Worm (Caenorhabditis elegans) whole organism, L2 larva: ENCODE measurements around the gene trcs-2.

ENCODE experiments used
- C34F6.9 ChIP-seq: fragments of 150-350 bp; optimal IDR thresholded peaks from 2 replicates; lab custom pipeline; 2014; ENCODE audit warnings: missing biosample characterization, missing genetic modification characterization
- F13H6.1 ChIP-seq: sonication (generic microtip); optimal IDR thresholded peaks from 2 replicates; lab custom pipeline; 2016; ENCODE audit warnings: missing genetic modification characterization, missing compliant biosample characterization
- R02D3.7 ChIP-seq: fragments of 150-350 bp; optimal IDR thresholded peaks from 2 replicates; lab custom pipeline; 2014; ENCODE audit warnings: missing biosample characterization, missing genetic modification characterization
- Y55F3AM.14 ChIP-seq: fragments of 200-800 bp; sonication (Bioruptor generic); optimal IDR thresholded peaks from 2 replicates; lab custom pipeline; 2018; ENCODE audit warnings: mild to moderate bottlenecking, missing genetic modification characterization, missing compliant biosample characterization
- ZK546.5 ChIP-seq: sonication (generic microtip); optimal IDR thresholded peaks from 2 replicates; lab custom pipeline; 2017; ENCODE audit warnings: missing biosample characterization, missing genetic modification characterization
- alr-1 ChIP-seq: fragments of 150-350 bp; optimal IDR thresholded peaks from 2 replicates; lab custom pipeline; 2014; ENCODE audit warnings: missing biosample characterization, missing genetic modification characterization
- aly-2 ChIP-seq: fragments of 150-350 bp; optimal IDR thresholded peaks from 2 replicates; lab custom pipeline; 2014; ENCODE audit warnings: missing biosample characterization, missing genetic modification characterization
- ama-1 ChIP-seq: fragments of 150-350 bp; optimal IDR thresholded peaks from 2 replicates; lab custom pipeline; 2018; ENCODE audit warnings: inconsistent platforms
- blmp-1 ChIP-seq: sonication (generic microtip); optimal IDR thresholded peaks from 2 replicates; lab custom pipeline; 2017; ENCODE audit warnings: missing genetic modification characterization, mild to moderate bottlenecking, missing compliant biosample characterization, antibody characterized with exemption, moderate library complexity; ENCODE audit not compliant: insufficient read depth
- ceh-16 ChIP-seq: fragments of 150-350 bp; optimal IDR thresholded peaks from 2 replicates; lab custom pipeline; 2014; ENCODE audit warnings: missing biosample characterization, missing genetic modification characterization
- ceh-82 ChIP-seq: fragments of 150-350 bp; optimal IDR thresholded peaks from 2 replicates; lab custom pipeline; 2014; ENCODE audit warnings: missing biosample characterization, missing genetic modification characterization
- crh-2 ChIP-seq: sonication (generic microtip); optimal IDR thresholded peaks from 2 replicates; lab custom pipeline; 2017; ENCODE audit warnings: missing biosample characterization, missing genetic modification characterization
- dmd-4 ChIP-seq: sonication (generic microtip); optimal IDR thresholded peaks from 2 replicates; lab custom pipeline; 2017; ENCODE audit warnings: missing biosample characterization, missing genetic modification characterization
- egl-27 ChIP-seq: sonication (generic microtip); optimal IDR thresholded peaks from 3 replicates; lab custom pipeline; 2017; ENCODE audit warnings: missing biosample characterization, missing genetic modification reagents, missing genetic modification characterization
- elt-1 ChIP-seq: fragments of 150-350 bp; optimal IDR thresholded peaks from 2 replicates; lab custom pipeline; 2014; ENCODE audit warnings: missing biosample characterization, missing genetic modification characterization
- elt-3 ChIP-seq: sonication (generic microtip); optimal IDR thresholded peaks from 2 replicates; lab custom pipeline; 2017; ENCODE audit warnings: missing biosample characterization, missing genetic modification characterization
- fos-1 ChIP-seq: fragments of 150-350 bp; optimal IDR thresholded peaks from 2 replicates; lab custom pipeline; 2014; ENCODE audit warnings: missing biosample characterization, missing genetic modification characterization
- gmeb-1 ChIP-seq: fragments of 150-350 bp; optimal IDR thresholded peaks from 2 replicates; lab custom pipeline; 2014; ENCODE audit warnings: missing biosample characterization, missing genetic modification characterization
- lin-11 ChIP-seq: fragments of 150-350 bp; sonication (generic microtip); optimal IDR thresholded peaks from 2 replicates; lab custom pipeline; 2014; ENCODE audit warnings: missing biosample characterization, missing genetic modification characterization, inconsistent platforms, mixed read lengths
- lin-13 ChIP-seq: fragments of 150-350 bp; optimal IDR thresholded peaks from 2 replicates; lab custom pipeline; 2014; ENCODE audit warnings: missing biosample characterization, missing genetic modification reagents, missing genetic modification characterization
- lin-39 ChIP-seq: fragments of 150-350 bp; optimal IDR thresholded peaks from 2 replicates; lab custom pipeline; 2014; ENCODE audit warnings: missing biosample characterization, missing genetic modification reagents, missing genetic modification characterization
- lsy-2 ChIP-seq, 2 experiments: fragments of 150-350 bp in 1 of 2; sonication (generic microtip) in 1 of 2; optimal IDR thresholded peaks; 2 replicates each; lab custom pipeline; 2014 to 2017; ENCODE audit warnings: missing biosample characterization in 2 of 2, missing genetic modification characterization in 2 of 2
- mab-5 ChIP-seq: fragments of 150-350 bp; optimal IDR thresholded peaks from 2 replicates; lab custom pipeline; 2014; ENCODE audit warnings: missing biosample characterization, missing genetic modification characterization
- mbf-1 ChIP-seq: sonication (generic microtip); optimal IDR thresholded peaks from 2 replicates; lab custom pipeline; 2017; ENCODE audit warnings: missing biosample characterization, missing genetic modification characterization
- mdl-1 ChIP-seq, 2 experiments: fragments of 150-350 bp in 1 of 2; sonication (generic microtip) in 1 of 2; optimal IDR thresholded peaks; 2 replicates each; lab custom pipeline; 2017; ENCODE audit warnings: missing biosample characterization in 2 of 2, missing genetic modification characterization in 2 of 2
- nhr-10 ChIP-seq: sonication (generic microtip); optimal IDR thresholded peaks from 2 replicates; lab custom pipeline; 2017; ENCODE audit warnings: missing biosample characterization, missing genetic modification characterization
- nhr-11 ChIP-seq: fragments of 150-350 bp; optimal IDR thresholded peaks from 2 replicates; lab custom pipeline; 2014; ENCODE audit warnings: missing biosample characterization, missing genetic modification characterization
- nhr-12 ChIP-seq: fragments of 150-350 bp; optimal IDR thresholded peaks from 2 replicates; lab custom pipeline; 2014; ENCODE audit warnings: missing biosample characterization, missing genetic modification characterization
- nhr-129 ChIP-seq: fragments of 150-350 bp; optimal IDR thresholded peaks from 2 replicates; lab custom pipeline; 2014; ENCODE audit warnings: missing biosample characterization, missing genetic modification characterization
- nhr-21 ChIP-seq: fragments of 150-350 bp; optimal IDR thresholded peaks from 2 replicates; lab custom pipeline; 2014; ENCODE audit warnings: missing biosample characterization, missing genetic modification characterization
- nhr-23 ChIP-seq: fragments of 150-350 bp; optimal IDR thresholded peaks from 2 replicates; lab custom pipeline; 2014; ENCODE audit warnings: missing biosample characterization, missing genetic modification reagents, missing genetic modification characterization
- nhr-237 ChIP-seq: fragments of 150-350 bp; optimal IDR thresholded peaks from 2 replicates; lab custom pipeline; 2014; ENCODE audit warnings: missing biosample characterization, missing genetic modification characterization
- nhr-25 ChIP-seq: fragments of 150-350 bp; sonication (generic microtip); optimal IDR thresholded peaks from 3 replicates; lab custom pipeline; 2014; ENCODE audit warnings: missing biosample characterization, missing genetic modification characterization
- nhr-6 ChIP-seq: fragments of 150-350 bp; optimal IDR thresholded peaks from 2 replicates; lab custom pipeline; 2014; ENCODE audit warnings: missing biosample characterization, missing genetic modification characterization
- nhr-77 ChIP-seq: fragments of 150-350 bp; optimal IDR thresholded peaks from 2 replicates; lab custom pipeline; 2014; ENCODE audit warnings: missing biosample characterization, missing genetic modification characterization
- peb-1 ChIP-seq: fragments of 150-350 bp; optimal IDR thresholded peaks from 2 replicates; lab custom pipeline; 2014; ENCODE audit warnings: missing biosample characterization, missing genetic modification characterization
- sem-4 ChIP-seq: fragments of 150-350 bp; optimal IDR thresholded peaks from 2 replicates; lab custom pipeline; 2014; ENCODE audit warnings: missing biosample characterization, missing genetic modification reagents, missing genetic modification characterization
- skn-1 ChIP-seq: sonication (generic microtip); optimal IDR thresholded peaks from 2 replicates; lab custom pipeline; 2017; ENCODE audit warnings: missing biosample characterization, missing genetic modification characterization
- sma-3 ChIP-seq: sonication (generic microtip); optimal IDR thresholded peaks from 2 replicates; lab custom pipeline; 2016; ENCODE audit warnings: missing genetic modification reagents, missing genetic modification characterization, missing compliant biosample characterization
- sma-9 ChIP-seq, 2 experiments: fragments of 150-350 bp in 1 of 2; sonication (generic microtip) in 1 of 2; optimal IDR thresholded peaks; 2 replicates each; lab custom pipeline; 2014 to 2016; ENCODE audit warnings: missing genetic modification characterization in 2 of 2, mild to moderate bottlenecking in 1 of 2, missing biosample characterization in 1 of 2, missing compliant biosample characterization in 1 of 2, missing genetic modification reagents in 1 of 2, moderate library complexity in 1 of 2
- snpc-4 ChIP-seq: fragments of 150-350 bp; optimal IDR thresholded peaks from 2 replicates; lab custom pipeline; 2014; ENCODE audit warnings: missing biosample characterization, missing genetic modification characterization
- unc-39 ChIP-seq: fragments of 150-350 bp; optimal IDR thresholded peaks from 2 replicates; lab custom pipeline; 2014; ENCODE audit warnings: missing biosample characterization, missing genetic modification characterization
- unc-55 ChIP-seq: fragments of 150-350 bp; sonication (generic microtip); optimal IDR thresholded peaks from 3 replicates; lab custom pipeline; 2014; ENCODE audit warnings: missing biosample characterization, missing genetic modification reagents, missing genetic modification characterization
- unc-62 ChIP-seq: fragments of 150-350 bp; optimal IDR thresholded peaks from 2 replicates; lab custom pipeline; 2014; ENCODE audit warnings: missing biosample characterization, missing genetic modification reagents, missing genetic modification characterization
- zag-1 ChIP-seq: fragments of 150-350 bp; optimal IDR thresholded peaks from 2 replicates; lab custom pipeline; 2014; ENCODE audit warnings: missing biosample characterization, missing genetic modification characterization
- ztf-1 ChIP-seq: fragments of 200-800 bp; sonication (Bioruptor generic); conservative IDR thresholded peaks from 2 replicates; pipeline ENCODE4 v1.3.6; 2022; ENCODE audit warnings: missing genetic modification characterization, missing compliant biosample characterization
- ztf-11 ChIP-seq: sonication (generic microtip); optimal IDR thresholded peaks from 2 replicates; lab custom pipeline; 2017; ENCODE audit warnings: missing biosample characterization, missing genetic modification characterization
- ztf-4 ChIP-seq: fragments of 150-350 bp; optimal IDR thresholded peaks from 2 replicates; lab custom pipeline; 2014; ENCODE audit warnings: missing biosample characterization, missing genetic modification characterization

trcs-2 gene

DNA sequence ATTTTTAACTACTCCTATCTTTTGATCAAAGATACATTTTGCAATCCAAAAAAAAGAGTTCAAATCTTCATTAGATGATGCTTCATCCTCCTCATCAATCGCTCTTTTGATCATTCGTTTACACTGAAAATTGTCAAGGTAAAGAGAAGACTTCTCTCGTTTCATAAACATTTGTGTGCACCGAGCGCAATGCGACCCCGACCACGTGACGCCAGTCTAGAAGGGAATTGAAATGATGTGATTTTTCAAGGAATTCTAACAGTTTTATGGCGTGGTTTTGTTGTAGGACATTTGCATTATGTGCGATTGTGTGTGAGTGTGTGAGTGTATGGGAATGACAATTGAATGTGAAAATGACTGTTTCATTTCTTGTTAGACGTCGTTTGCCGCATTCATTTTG, 19.0 kb downstream of the trcs-2 start:
- TF ChIP-seq egl-27 (no peak), nhr-77 (tag; lab: Kevin White, UChicago) (no peak), nhr-129 (tag; lab: Kevin White, UChicago) (peak; percentile 70), sma-3 (GFP tag; lab: Kevin White, UChicago) (no peak), F13H6.1 (tag; lab: Kevin White, UChicago) (peak; percentile 62), elt-3 (no peak), mbf-1 (tag; lab: Kevin White, UChicago) (no peak), nhr-10 (tag; lab: Kevin White, UChicago) (no peak), mab-5 (tag; lab: Kevin White, UChicago) (no peak), alr-1 (tag; lab: Kevin White, UChicago) (no peak), crh-2 (tag; lab: Kevin White, UChicago) (no peak), ama-1 (lab: Kevin White, UChicago) (peak; percentile 28), Y55F3AM.14 (no peak), nhr-25 (tag; lab: Kevin White, UChicago) (no peak), zag-1 (tag; lab: Kevin White, UChicago) (no peak), unc-62 (no peak), snpc-4 (tag; lab: Kevin White, UChicago) (no peak), nhr-21 (tag; lab: Kevin White, UChicago) (no peak), unc-55 (GFP tag; lab: Kevin White, UChicago) (no peak), lin-13 (GFP tag; lab: Kevin White, UChicago) (peak; percentile 1), sma-9 (GFP tag; optimal IDR thresholded peaks at IDR 0.05; lab: Kevin White, UChicago) (peak; percentile 97), sma-9 (tag; optimal IDR thresholded peaks at IDR 0.05; lab: Kevin White, UChicago) (no peak), lsy-2 (tag; optimal IDR thresholded peaks at IDR 0.05; lab: Kevin White, UChicago) (peak in 1 of 2 experiments; percentile 48), R02D3.7 (tag; lab: Kevin White, UChicago) (no peak), blmp-1 (tag; lab: Kevin White, UChicago) (no peak), nhr-23 (tag; lab: Kevin White, UChicago) (no peak), skn-1 (tag; lab: Kevin White, UChicago) (no peak), aly-2 (no peak), sem-4 (no peak), nhr-6 (peak; percentile 29), mdl-1 (tag; optimal IDR thresholded peaks at IDR 0.05; lab: Kevin White, UChicago) (peak in 1 of 2 experiments; percentile 74), fos-1 (tag; lab: Kevin White, UChicago) (peak; percentile 42), ztf-1 (GFP tag; lab: Robert Waterston, UW) (no peak), ztf-11 (no peak), elt-1 (no peak), peb-1 (tag; lab: Kevin White, UChicago) (no peak), ceh-82 (tag; lab: Kevin White, UChicago) (no peak), nhr-12 (tag; lab: Kevin White, UChicago) (no peak), unc-39 (tag; lab: Kevin White, UChicago) (no peak), nhr-237 (tag; lab: Kevin White, UChicago) (no peak), lin-11 (tag; lab: Kevin White, UChicago) (no peak), ZK546.5 (no peak), nhr-11 (tag; lab: Kevin White, UChicago) (no peak), ceh-16 (no peak), ztf-4 (tag; lab: Kevin White, UChicago) (peak; percentile 15), gmeb-1 (no peak), dmd-4 (tag; lab: Kevin White, UChicago) (no peak), C34F6.9 (tag; lab: Kevin White, UChicago) (peak; percentile 26), lin-39 (tag; lab: Kevin White, UChicago) (no peak)
